Worm (Caenorhabditis elegans) whole organism, late embryonic: ENCODE data around the gene sul-3.
A peak's percentile ranks its signal among the peaks of the same experiment; 100 is the strongest.

ENCODE experiments used
- ceh-2 ChIP-seq: sonication (generic microtip); optimal IDR thresholded peaks from 2 replicates; lab custom pipeline; 2016; ENCODE audit warnings: missing genotype, missing genetic modification characterization, missing compliant biosample characterization
- ceh-30 ChIP-seq: fragments of 150-350 bp; optimal IDR thresholded peaks from 2 replicates; lab custom pipeline; 2014; ENCODE audit warnings: missing biosample characterization, missing genetic modification characterization
- ceh-45 ChIP-seq: fragments of 200-800 bp; sonication (Bioruptor generic); IDR thresholded peaks from 2 replicates; pipeline ENCODE4 v1.3.6; 2022; ENCODE audit warnings: missing genetic modification reagents, missing genetic modification characterization, missing compliant biosample characterization
- ceh-9 ChIP-seq: sonication (generic microtip); optimal IDR thresholded peaks from 2 replicates; lab custom pipeline; 2016; ENCODE audit warnings: mild to moderate bottlenecking, missing genetic modification characterization, inconsistent platforms, missing compliant biosample characterization
- dmd-4 ChIP-seq: sonication (generic microtip); optimal IDR thresholded peaks from 2 replicates; lab custom pipeline; 2016; ENCODE audit warnings: borderline replicate concordance, missing genetic modification characterization, missing compliant biosample characterization
- elt-2 ChIP-seq: sonication (generic microtip); optimal IDR thresholded peaks from 2 replicates; lab custom pipeline; 2016; ENCODE audit warnings: missing genetic modification reagents, missing genetic modification characterization, missing compliant biosample characterization
- fkh-10 ChIP-seq: fragments of 150-350 bp; optimal IDR thresholded peaks from 2 replicates; lab custom pipeline; 2014; ENCODE audit warnings: missing biosample characterization, missing genetic modification reagents, missing genetic modification characterization
- mec-3 ChIP-seq: sonication (generic microtip); optimal IDR thresholded peaks from 2 replicates; lab custom pipeline; 2016; ENCODE audit warnings: borderline replicate concordance, missing genetic modification characterization, missing compliant biosample characterization
- nfya-1 ChIP-seq: sonication (generic microtip); optimal IDR thresholded peaks from 2 replicates; lab custom pipeline; 2017; ENCODE audit warnings: missing genetic modification characterization, mild to moderate bottlenecking, missing compliant biosample characterization, antibody characterized with exemption, moderate library complexity
- pha-2 ChIP-seq: sonication (generic microtip); optimal IDR thresholded peaks from 2 replicates; lab custom pipeline; 2017; ENCODE audit warnings: mild to moderate bottlenecking, missing genetic modification characterization, missing compliant biosample characterization
- pqm-1 ChIP-seq: sonication (generic microtip); optimal IDR thresholded peaks from 2 replicates; lab custom pipeline; 2016; ENCODE audit warnings: missing genetic modification characterization, missing compliant biosample characterization
- rnt-1 ChIP-seq: sonication (generic microtip); optimal IDR thresholded peaks from 2 replicates; lab custom pipeline; 2016; ENCODE audit warnings: missing genetic modification characterization, missing compliant biosample characterization
- ztf-16 ChIP-seq: sonication (generic microtip); optimal IDR thresholded peaks from 2 replicates; lab custom pipeline; 2017; ENCODE audit warnings: missing genetic modification characterization, missing compliant biosample characterization

DNA sequence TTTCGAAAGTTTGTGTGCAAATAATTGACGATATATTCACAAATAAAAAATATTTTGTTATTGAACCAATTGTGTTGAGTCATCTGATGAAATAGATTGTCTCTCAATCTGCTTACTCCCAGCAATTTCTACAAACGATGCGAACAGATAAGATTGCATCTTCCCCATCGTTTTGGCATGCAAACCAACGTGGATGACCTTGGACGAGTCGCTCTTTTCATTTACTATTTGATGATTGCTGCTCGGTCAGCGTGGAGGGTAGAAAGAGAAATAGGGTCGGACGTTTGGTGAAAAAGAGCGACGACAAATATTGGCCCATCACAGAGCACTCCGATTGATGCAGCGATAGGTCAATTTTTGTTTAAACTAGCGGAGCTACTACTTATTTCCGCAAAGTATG, 8.3 kb downstream of the sul-3 start:
- TF ChIP-seq mec-3 (tag; lab: Kevin White, UChicago) (no peak), ztf-16 (tag; lab: Kevin White, UChicago) (no peak), rnt-1 (peak; percentile 18), fkh-10 (GFP tag; lab: Kevin White, UChicago) (no peak), ceh-2 (tag; lab: Kevin White, UChicago) (no peak), ceh-45 (GFP tag; lab: Robert Waterston, UW) (no peak), elt-2 (peak; percentile 44), pha-2 (tag; lab: Kevin White, UChicago) (no peak), ceh-30 (tag; lab: Kevin White, UChicago) (no peak), pqm-1 (tag; lab: Kevin White, UChicago) (no peak), ceh-9 (no peak), dmd-4 (tag; lab: Kevin White, UChicago) (no peak), nfya-1 (tag; lab: Kevin White, UChicago) (peak; percentile 66)
